Fruit fly (Drosophila melanogaster) whole organism, embryonic: ENCODE results near the gene senju.

ENCODE experiments used
- Atf-2 ChIP-seq: fragments of 200-800 bp; sonication (Bioruptor generic); optimal IDR thresholded peaks from 2 replicates; lab custom pipeline; 2016; ENCODE audit warnings: missing biosample characterization, missing genetic modification characterization
- CG10462 ChIP-seq: fragments of 200-800 bp; sonication (Bioruptor generic); optimal IDR thresholded peaks from 2 replicates; lab custom pipeline; 2016; ENCODE audit warnings: missing biosample characterization, missing genetic modification characterization
- CG10565 ChIP-seq: fragments of 200-800 bp; sonication (Bioruptor generic); optimal IDR thresholded peaks from 3 replicates; lab custom pipeline; 2016; ENCODE audit warnings: missing biosample characterization, mild to moderate bottlenecking, missing genetic modification characterization
- CG11247 ChIP-seq: fragments of 200-800 bp; sonication (Bioruptor generic); IDR thresholded peaks from 2 replicates; pipeline ENCODE4 v1.3.6; 2022; ENCODE audit warnings: missing biosample characterization, missing genetic modification characterization
- CG11504 ChIP-seq: fragments of 200-800 bp; sonication (Bioruptor generic); optimal IDR thresholded peaks from 3 replicates; lab custom pipeline; 2019; ENCODE audit warnings: missing biosample characterization, mild to moderate bottlenecking, missing genetic modification characterization, moderate library complexity
- CG12219 ChIP-seq: fragments of 200-800 bp; sonication (Bioruptor generic); optimal IDR thresholded peaks from 3 replicates; lab custom pipeline; 2018; ENCODE audit warnings: missing biosample characterization, mild to moderate bottlenecking, missing genetic modification characterization
- CG12391 ChIP-seq: fragments of 200-800 bp; sonication (Bioruptor generic); optimal IDR thresholded peaks from 3 replicates; lab custom pipeline; 2018; ENCODE audit warnings: missing biosample characterization, mild to moderate bottlenecking, missing genetic modification characterization, moderate library complexity
- CG12942 ChIP-seq: fragments of 200-800 bp; sonication (Bioruptor generic); optimal IDR thresholded peaks from 3 replicates; lab custom pipeline; 2016; ENCODE audit warnings: missing biosample characterization, missing genetic modification characterization
- CG13287 ChIP-seq: fragments of 200-800 bp; sonication (Bioruptor generic); IDR thresholded peaks from 2 replicates; pipeline ENCODE4 v1.3.6; 2022; ENCODE audit warnings: missing biosample characterization, missing genetic modification characterization; ENCODE audit not compliant: partially characterized antibody
- CG13624 ChIP-seq: fragments of 200-800 bp; sonication (Bioruptor generic); optimal IDR thresholded peaks from 2 replicates; lab custom pipeline; 2016; ENCODE audit warnings: missing biosample characterization, missing genetic modification characterization
- CG13894 ChIP-seq: fragments of 200-800 bp; sonication (Bioruptor generic); optimal IDR thresholded peaks from 3 replicates; lab custom pipeline; 2018; ENCODE audit warnings: missing biosample characterization, mild to moderate bottlenecking, missing genetic modification characterization, moderate library complexity
- CG15601 ChIP-seq: fragments of 200-800 bp; sonication (Bioruptor generic); optimal IDR thresholded peaks from 3 replicates; lab custom pipeline; 2019; ENCODE audit warnings: missing biosample characterization, mild to moderate bottlenecking, missing genetic modification characterization, moderate library complexity
- CG1832 ChIP-seq: fragments of 200-800 bp; sonication (Bioruptor generic); optimal IDR thresholded peaks from 2 replicates; lab custom pipeline; 2017; ENCODE audit warnings: missing biosample characterization, mild to moderate bottlenecking, missing genetic modification characterization, inconsistent platforms
- CG31441 ChIP-seq: fragments of 200-800 bp; sonication (Bioruptor generic); IDR thresholded peaks from 2 replicates; pipeline ENCODE4 v1.3.6; 2022; ENCODE audit warnings: missing biosample characterization, missing genetic modification characterization
- CG5245 ChIP-seq: fragments of 200-800 bp; sonication (Bioruptor generic); optimal IDR thresholded peaks from 3 replicates; lab custom pipeline; 2016; ENCODE audit warnings: missing biosample characterization, missing genetic modification characterization
- CG6272 ChIP-seq: fragments of 200-800 bp; sonication (Bioruptor generic); IDR thresholded peaks from 2 replicates; pipeline ENCODE4 v1.3.6; 2022; ENCODE audit warnings: missing biosample characterization, missing genetic modification characterization
- CG8290 ChIP-seq, 3 experiments: fragments of 200-800 bp; sonication (Bioruptor generic); optimal IDR thresholded peaks; 2 replicates each; lab custom pipeline; 2016 to 2019; ENCODE audit warnings: missing biosample characterization in 3 of 3, missing genetic modification characterization in 3 of 3, mild to moderate bottlenecking in 2 of 3, moderate library complexity in 1 of 3
- CG9817 ChIP-seq: fragments of 200-800 bp; sonication (Bioruptor generic); optimal IDR thresholded peaks from 2 replicates; lab custom pipeline; 2018; ENCODE audit warnings: missing biosample characterization, mild to moderate bottlenecking, missing genetic modification characterization, moderate library complexity
- Camta ChIP-seq: fragments of 200-800 bp; sonication (Bioruptor generic); optimal IDR thresholded peaks from 2 replicates; lab custom pipeline; 2016; ENCODE audit warnings: missing biosample characterization, missing genetic modification characterization
- CrebB ChIP-seq: fragments of 200-800 bp; sonication (Bioruptor generic); optimal IDR thresholded peaks from 3 replicates; lab custom pipeline; 2018; ENCODE audit warnings: missing biosample characterization, mild to moderate bottlenecking, missing genetic modification characterization
- Doc3 ChIP-seq: fragments of 200-800 bp; sonication (Bioruptor generic); IDR thresholded peaks from 3 replicates; pipeline ENCODE4 v1.3.6; 2022; ENCODE audit warnings: missing biosample characterization, missing genetic modification characterization; ENCODE audit not compliant: partially characterized antibody
- Dp ChIP-seq: fragments of 200-800 bp; sonication (Bioruptor generic); optimal IDR thresholded peaks from 2 replicates; lab custom pipeline; 2018; ENCODE audit warnings: missing biosample characterization, mild to moderate bottlenecking, missing genetic modification characterization, moderate library complexity
- E2f2 ChIP-seq: fragments of 200-800 bp; sonication (Bioruptor generic); IDR thresholded peaks from 2 replicates; pipeline ENCODE4 v1.3.6; 2022; ENCODE audit warnings: missing biosample characterization, missing genetic modification characterization
- HLH4C ChIP-seq: fragments of 200-800 bp; sonication (Bioruptor generic); IDR thresholded peaks from 3 replicates; pipeline ENCODE4 v1.3.6; 2022; ENCODE audit warnings: missing biosample characterization, missing genetic modification characterization; ENCODE audit not compliant: partially characterized antibody
- Hand ChIP-seq: fragments of 200-800 bp; sonication (Bioruptor generic); optimal IDR thresholded peaks from 2 replicates; lab custom pipeline; 2017; ENCODE audit warnings: mild to moderate bottlenecking, missing biosample characterization, missing genetic modification reagents, missing genetic modification characterization
- Hr78 ChIP-seq, 2 experiments: fragments of 200-800 bp in 1 of 2; fragments of >200 bp in 1 of 2; sonication (Bioruptor generic) in 1 of 2; optimal IDR thresholded peaks; 2 replicates each; lab custom pipeline; 2017 to 2019; ENCODE audit warnings: missing biosample characterization in 2 of 2, missing genetic modification characterization in 2 of 2, mild to moderate bottlenecking in 1 of 2, moderate library complexity in 1 of 2
- MBD-R2 ChIP-seq: fragments of 200-800 bp; sonication (Bioruptor generic); IDR thresholded peaks from 2 replicates; pipeline ENCODE4 v1.3.6; 2022; ENCODE audit warnings: missing biosample characterization, missing genetic modification characterization
- Nf-YB ChIP-seq: fragments of 200-800 bp; sonication (Bioruptor generic); optimal IDR thresholded peaks from 3 replicates; lab custom pipeline; 2019; ENCODE audit warnings: missing biosample characterization, mild to moderate bottlenecking, missing genetic modification characterization, moderate library complexity
- Pdp1 ChIP-seq, 2 experiments: fragments of 200-800 bp; sonication (Bioruptor generic); optimal IDR thresholded peaks; 3 replicates each; lab custom pipeline; 2016; ENCODE audit warnings: missing biosample characterization in 2 of 2, missing genetic modification characterization in 2 of 2, mild to moderate bottlenecking in 1 of 2, moderate library complexity in 1 of 2
- Ptx1 ChIP-seq: fragments of 200-800 bp; sonication (Bioruptor generic); IDR thresholded peaks from 2 replicates; pipeline ENCODE4 v1.3.6; 2022; ENCODE audit warnings: missing biosample characterization, missing genetic modification characterization
- Side ChIP-seq: fragments of 200-800 bp; sonication (Bioruptor generic); optimal IDR thresholded peaks from 2 replicates; lab custom pipeline; 2016; ENCODE audit warnings: missing biosample characterization, missing genetic modification characterization
- btn ChIP-seq: fragments of 200-800 bp; sonication (Bioruptor generic); optimal IDR thresholded peaks from 2 replicates; lab custom pipeline; 2016; ENCODE audit warnings: missing biosample characterization, missing genetic modification characterization
- cad ChIP-seq: fragments of >200 bp; optimal IDR thresholded peaks from 2 replicates; lab custom pipeline; 2017; ENCODE audit warnings: missing biosample characterization, missing genetic modification characterization
- cas ChIP-seq: fragments of 200-800 bp; sonication (Bioruptor generic); IDR thresholded peaks from 2 replicates; pipeline ENCODE4 v1.3.6; 2022; ENCODE audit warnings: missing biosample characterization, missing genetic modification characterization
- chm ChIP-seq: fragments of 200-800 bp; sonication (Bioruptor generic); IDR thresholded peaks from 2 replicates; pipeline ENCODE4 v1.3.6; 2022; ENCODE audit warnings: missing biosample characterization, missing genetic modification characterization
- ewg ChIP-seq: fragments of 200-800 bp; sonication (Bioruptor generic); optimal IDR thresholded peaks from 3 replicates; lab custom pipeline; 2017; ENCODE audit warnings: mild to moderate bottlenecking, missing biosample characterization, missing genetic modification reagents, missing genetic modification characterization
- gfzf ChIP-seq: fragments of 200-800 bp; sonication (Bioruptor generic); optimal IDR thresholded peaks from 2 replicates; lab custom pipeline; 2016; ENCODE audit warnings: missing biosample characterization, mild to moderate bottlenecking, missing genetic modification characterization, moderate library complexity
- klu ChIP-seq: fragments of 200-800 bp; sonication (Bioruptor generic); IDR thresholded peaks from 2 replicates; pipeline ENCODE4 v1.3.6; 2022; ENCODE audit warnings: missing biosample characterization, missing genetic modification characterization
- lab ChIP-seq: fragments of 200-800 bp; sonication (Bioruptor generic); optimal IDR thresholded peaks from 3 replicates; lab custom pipeline; 2017; ENCODE audit warnings: missing biosample characterization, missing genetic modification characterization, mild to moderate bottlenecking, moderate library complexity, missing genetic modification reagents
- lmd ChIP-seq: fragments of 200-800 bp; sonication (Bioruptor generic); IDR thresholded peaks from 2 replicates; pipeline ENCODE4 v1.3.6; 2022; ENCODE audit warnings: missing biosample characterization, missing genetic modification characterization
- nmo ChIP-seq: fragments of 200-800 bp; sonication (Bioruptor generic); optimal IDR thresholded peaks from 2 replicates; lab custom pipeline; 2018; ENCODE audit warnings: missing biosample characterization, mild to moderate bottlenecking, missing genetic modification characterization, moderate library complexity
- nom ChIP-seq: fragments of 200-800 bp; sonication (Bioruptor generic); optimal IDR thresholded peaks from 2 replicates; lab custom pipeline; 2017; ENCODE audit warnings: missing biosample characterization, missing genetic modification characterization, mild to moderate bottlenecking, moderate library complexity, missing genetic modification reagents
- p53 ChIP-seq: fragments of 200-800 bp; sonication (Bioruptor generic); optimal IDR thresholded peaks from 2 replicates; lab custom pipeline; 2016; ENCODE audit warnings: missing biosample characterization, missing genetic modification characterization
- phol ChIP-seq: fragments of 200-800 bp; sonication (Bioruptor generic); optimal IDR thresholded peaks from 3 replicates; lab custom pipeline; 2018; ENCODE audit warnings: missing biosample characterization, mild to moderate bottlenecking, missing genetic modification characterization, moderate library complexity
- pros ChIP-seq: fragments of 200-800 bp; sonication (Bioruptor generic); optimal IDR thresholded peaks from 3 replicates; lab custom pipeline; 2019; ENCODE audit warnings: missing biosample characterization, mild to moderate bottlenecking, missing genetic modification characterization, moderate library complexity
- row ChIP-seq: fragments of 200-800 bp; sonication (Bioruptor generic); IDR thresholded peaks from 3 replicates; pipeline ENCODE4 v1.3.6; 2022; ENCODE audit warnings: missing biosample characterization, missing genetic modification characterization
- sens ChIP-seq: fragments of 200-800 bp; sonication (Bioruptor generic); peaks from one replicate; lab custom pipeline; 2016; ENCODE audit warnings: missing biosample characterization, missing genetic modification characterization
- slou ChIP-seq: fragments of 200-800 bp; sonication (Bioruptor generic); optimal IDR thresholded peaks from 3 replicates; lab custom pipeline; 2016; ENCODE audit warnings: missing biosample characterization, missing genetic modification characterization
- tgo ChIP-seq: fragments of 200-800 bp; sonication (Bioruptor generic); IDR thresholded peaks from 3 replicates; pipeline ENCODE4 v1.3.6; 2022; ENCODE audit warnings: missing biosample characterization, missing genetic modification characterization
- wek ChIP-seq: fragments of 200-800 bp; sonication (Bioruptor generic); optimal IDR thresholded peaks from 3 replicates; lab custom pipeline; 2018; ENCODE audit warnings: missing biosample characterization, mild to moderate bottlenecking, missing genetic modification characterization, moderate library complexity

Gene senju

DNA sequence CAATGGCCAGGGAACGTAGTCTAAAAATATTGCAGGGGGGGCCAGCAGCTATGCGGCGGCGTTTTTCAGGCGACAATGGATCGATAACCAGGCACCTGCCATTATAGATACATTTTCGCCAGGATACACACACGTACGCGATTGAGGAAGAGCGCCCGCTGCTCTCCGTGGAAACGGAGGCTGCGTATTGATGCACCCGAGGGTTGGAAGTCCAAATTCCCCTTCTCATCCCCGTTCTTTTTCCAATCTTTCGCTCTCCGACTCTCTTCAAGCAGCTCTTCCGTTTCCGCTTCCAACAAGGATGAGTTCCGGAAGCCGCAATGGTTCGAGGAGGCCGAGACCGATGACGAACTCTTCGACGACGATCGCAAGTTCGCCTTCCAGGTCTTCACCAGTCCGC is 44.1 kb downstream of the senju start (continued):
- TF ChIP-seq CG12391 (tag; lab: Kevin White, UChicago), result no peak
- no peak for TF ChIP-seq tgo (GFP tag; lab: Robert Waterston, UW)
- no peak for TF ChIP-seq E2f2 (GFP tag; lab: Robert Waterston, UW)
- TF ChIP-seq CG11504, result peak; percentile 12
- no peak for TF ChIP-seq phol
- no peak for TF ChIP-seq row (GFP tag; lab: Robert Waterston, UW)
- no peak for TF ChIP-seq pros (GFP tag; lab: Kevin White, UChicago)
- TF ChIP-seq Atf-2 (GFP tag; lab: Kevin White, UChicago), result no peak
- peak; percentile 81 for TF ChIP-seq Hand
- TF ChIP-seq sens, result no peak
- peak; percentile 84 for TF ChIP-seq lab
- no peak for TF ChIP-seq CG13624
- TF ChIP-seq CG1832 (GFP tag; lab: Kevin White, UChicago), result no peak
- no peak for TF ChIP-seq CG10565 (GFP tag; lab: Kevin White, UChicago)
- TF ChIP-seq CG12219 (GFP tag; lab: Kevin White, UChicago), result peak; percentile 36
- TF ChIP-seq slou, result no peak
- TF ChIP-seq Hr78 (GFP tag; optimal IDR thresholded peaks at IDR 0.05; lab: Kevin White, UChicago), result no peak
- TF ChIP-seq Camta (GFP tag; lab: Kevin White, UChicago), result no peak
- TF ChIP-seq ewg (GFP tag; lab: Kevin White, UChicago), result peak; percentile 87
- TF ChIP-seq CG6272 (GFP tag; lab: Robert Waterston, UW), result no peak
- no peak for TF ChIP-seq klu (GFP tag; lab: Robert Waterston, UW)
- no peak for TF ChIP-seq p53 (GFP tag; lab: Kevin White, UChicago)
- no peak for TF ChIP-seq btn (GFP tag; lab: Kevin White, UChicago)
- no peak for TF ChIP-seq Side (GFP tag; lab: Kevin White, UChicago)
- TF ChIP-seq CG13894, result peak; percentile 61
- TF ChIP-seq MBD-R2 (GFP tag; lab: Robert Waterston, UW), result no peak
- no peak for TF ChIP-seq cas (GFP tag; lab: Robert Waterston, UW)
- TF ChIP-seq Nf-YB (GFP tag; lab: Kevin White, UChicago), result no peak
- no peak for TF ChIP-seq CG11247 (GFP tag; lab: Robert Waterston, UW)
- no peak for TF ChIP-seq CG9817 (tag; lab: Kevin White, UChicago)
- TF ChIP-seq CG5245, result no peak

dm6 chr2L:5099790-5100360 is 47.2 kb downstream of the senju start, which contains the start of gene ND-13A:
TSS of gene ND-13A (minus strand) at chr2L:5100288.
- TF ChIP-seq nmo (GFP tag; lab: Kevin White, UChicago) (peak; percentile 9), HLH4C (GFP tag; lab: Robert Waterston, UW) (0 out of 3 replicates have a peak, but pooled peaks have one; percentile 9), CG10462 (GFP tag; lab: Kevin White, UChicago) (peak; percentile 11), CG31441 (GFP tag; lab: Robert Waterston, UW) (0 out of 2 replicates have a peak, but pooled peaks have one; percentile 22), chm (GFP tag; lab: Robert Waterston, UW) (no peak), E2f2 (GFP tag; lab: Robert Waterston, UW) (peak; percentile 70), nom (peak; percentile 36), Dp (GFP tag; lab: Kevin White, UChicago) (peak; percentile 69), CG15601 (tag; lab: Kevin White, UChicago) (peak; percentile 9), phol (peak; percentile 14), CrebB (tag; lab: Kevin White, UChicago) (peak; percentile 22), gfzf (GFP tag; lab: Kevin White, UChicago) (peak; percentile 25), Ptx1 (GFP tag; lab: Robert Waterston, UW) (no peak), wek (GFP tag; lab: Kevin White, UChicago) (peak; percentile 7), Pdp1 (GFP tag; optimal IDR thresholded peaks at IDR 0.05; lab: Kevin White, UChicago) (peak in 1 of 2 experiments; percentile 93), CG8290 (GFP tag; optimal IDR thresholded peaks at IDR 0.05; lab: Kevin White, UChicago) (no peak), CG8290 (tag; optimal IDR thresholded peaks at IDR 0.05; lab: Kevin White, UChicago) (peak in 1 of 2 experiments; percentile 61), CG13287 (GFP tag; lab: Robert Waterston, UW) (peak; percentile 55; the same call in 1 of the 2 replicates), lmd (GFP tag; lab: Robert Waterston, UW) (no peak), Doc3 (GFP tag; lab: Robert Waterston, UW) (peak; percentile 30; the same call in 1 of the 3 replicates), CG12942 (GFP tag; lab: Kevin White, UChicago) (no peak), cad (GFP tag; lab: Kevin White, UChicago) (peak; percentile 63)
